Worm (Caenorhabditis elegans): ENCODE measurements around the gene F37C12.10.

The F37C12.10 gene

DNA sequence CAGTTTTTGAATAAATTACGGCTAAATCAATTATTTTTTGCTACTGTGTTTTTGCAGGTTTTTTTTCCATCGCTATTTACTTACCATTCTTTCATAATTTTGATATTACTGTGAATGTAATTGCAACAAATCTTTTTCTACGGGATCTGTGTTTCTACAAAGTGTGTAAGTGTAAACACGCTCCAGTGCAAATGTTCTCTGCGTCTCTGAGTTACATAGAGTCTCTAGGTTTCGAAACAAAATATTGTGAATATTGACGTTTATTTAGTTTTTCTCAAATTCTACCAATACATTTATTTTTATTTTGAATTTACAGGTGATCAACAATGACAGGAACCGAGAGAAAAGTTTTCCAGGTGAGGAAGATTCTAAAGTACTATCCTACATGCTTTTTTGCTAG lies 4.2 kb downstream of the F37C12.10 start, which contains the start of gene yju-2 (continued):
- peak; percentile 86 for TF ChIP-seq lin-38 (GFP tag; IDR thresholded peaks at IDR 0.05)
- peak; percentile 55 for TF ChIP-seq dpl-1 (GFP tag; optimal IDR thresholded peaks at IDR 0.05)
- no peak for TF ChIP-seq dmd-8 (GFP tag; IDR thresholded peaks at IDR 0.05)
- peak in 1 of 2 experiments; percentile 86 for TF ChIP-seq lsy-2 (tag; optimal IDR thresholded peaks at IDR 0.05)
- TF ChIP-seq F49E8.2 (tag; optimal IDR thresholded peaks at IDR 0.05; ENCODE audit: borderline replicate concordance), result no peak
- TF ChIP-seq hif-1 (tag; optimal IDR thresholded peaks at IDR 0.05), result peak in 1 of 2 experiments; percentile 47
- TF ChIP-seq D1046.2 (GFP tag; IDR thresholded peaks at IDR 0.05), result no peak
- no peak for TF ChIP-seq nhr-25 (tag; optimal IDR thresholded peaks at IDR 0.05; ENCODE audit: borderline replicate concordance, insufficient read depth)
- no peak for TF ChIP-seq lir-3 (tag; optimal IDR thresholded peaks at IDR 0.05)
- TF ChIP-seq mes-2 (tag; optimal IDR thresholded peaks at IDR 0.05; ENCODE audit: poor library complexity, severe bottlenecking), result peak; percentile 89
- TF ChIP-seq nhr-111 (GFP tag; optimal IDR thresholded peaks at IDR 0.05), result no peak
- TF ChIP-seq ceh-62 (tag; optimal IDR thresholded peaks at IDR 0.05), result no peak
- TF ChIP-seq set-16 (GFP tag; IDR thresholded peaks at IDR 0.05), result no peak
- no peak for TF ChIP-seq F10B5.3 (tag; optimal IDR thresholded peaks at IDR 0.05)
- no peak for TF ChIP-seq mdl-1 (tag; optimal IDR thresholded peaks at IDR 0.05)
- TF ChIP-seq Y48G9A.11 (GFP tag; IDR thresholded peaks at IDR 0.05), result no peak
- peak; percentile 39 for TF ChIP-seq nhr-11 (tag; optimal IDR thresholded peaks at IDR 0.05)
- peak; percentile 36 for TF ChIP-seq zfp-2 (tag; optimal IDR thresholded peaks at IDR 0.05)
- TF ChIP-seq zag-1 (tag; optimal IDR thresholded peaks at IDR 0.05), result no peak
- TF ChIP-seq egl-43 (GFP tag; IDR thresholded peaks at IDR 0.05), result no peak
- peak; percentile 8 for TF ChIP-seq unc-130 (GFP tag; optimal IDR thresholded peaks at IDR 0.05)
- TF ChIP-seq nhr-10 (tag; optimal IDR thresholded peaks at IDR 0.05), result no peak
- TF ChIP-seq ceh-32 (tag; optimal IDR thresholded peaks at IDR 0.05; ENCODE audit: poor library complexity), result no peak
- no peak for TF ChIP-seq dmd-9 (GFP tag; IDR thresholded peaks at IDR 0.05)
- TF ChIP-seq mxl-2 (GFP tag; conservative IDR thresholded peaks at IDR 0.05), result no peak

- TF ChIP-seq ceh-28 (tag; optimal IDR thresholded peaks at IDR 0.05) (no peak), lin-39 (tag; optimal IDR thresholded peaks at IDR 0.05) (no peak), ceh-44 (GFP tag; IDR thresholded peaks at IDR 0.05) (no peak), ces-1 (GFP tag; optimal IDR thresholded peaks at IDR 0.05) (no peak), lin-1 (GFP tag; IDR thresholded peaks at IDR 0.05) (no peak), pqm-1 (tag; optimal IDR thresholded peaks at IDR 0.05) (peak; percentile 4), nhr-42 (GFP tag; IDR thresholded peaks at IDR 0.05) (no peak), aly-2 (tag; optimal IDR thresholded peaks at IDR 0.05) (no peak), ceh-20 (GFP tag; IDR thresholded peaks at IDR 0.05) (no peak), mdl-1 (tag; optimal IDR thresholded peaks at IDR 0.05) (no peak), php-3 (GFP tag; IDR thresholded peaks at IDR 0.05) (no peak), ceh-82 (tag; optimal IDR thresholded peaks at IDR 0.05) (no peak), zip-2 (tag; optimal IDR thresholded peaks at IDR 0.05) (no peak), Y48G9A.11 (GFP tag; IDR thresholded peaks at IDR 0.05) (no peak), Y105C5A.15 (GFP tag; IDR thresholded peaks at IDR 0.05) (no peak), lir-3 (tag; optimal IDR thresholded peaks at IDR 0.05) (no peak), R02D3.7 (tag; optimal IDR thresholded peaks at IDR 0.05) (no peak), nhr-11 (tag; optimal IDR thresholded peaks at IDR 0.05) (no peak), egl-43 (GFP tag; IDR thresholded peaks at IDR 0.05) (no peak), duxl-1 (tag; optimal IDR thresholded peaks at IDR 0.05; ENCODE audit: poor library complexity) (no peak), nhr-25 (tag; optimal IDR thresholded peaks at IDR 0.05; ENCODE audit: borderline replicate concordance, insufficient read depth) (no peak), spr-3 (GFP tag; optimal IDR thresholded peaks at IDR 0.05) (no peak), mdt-29 (GFP tag; IDR thresholded peaks at IDR 0.05) (no peak), arid-1 (GFP tag; conservative IDR thresholded peaks at IDR 0.05) (0 out of 2 replicates have a peak, but pooled peaks have one; percentile 5), saeg-2 (GFP tag; IDR thresholded peaks at IDR 0.05) (no peak), lim-7 (GFP tag; IDR thresholded peaks at IDR 0.05) (0 out of 2 replicates have a peak, but pooled peaks have one; percentile 3), unc-39 (tag; optimal IDR thresholded peaks at IDR 0.05) (no peak), gei-8 (GFP tag; optimal IDR thresholded peaks at IDR 0.05) (no peak), nhr-48 (tag; optimal IDR thresholded peaks at IDR 0.05) (no peak), F37D6.2 (tag; optimal IDR thresholded peaks at IDR 0.05) (no peak), dmd-6 (GFP tag; IDR thresholded peaks at IDR 0.05) (no peak), unc-130 (GFP tag; optimal IDR thresholded peaks at IDR 0.05) (no peak)
Measured at ce11 chrIII:7181822-7182221, 6.4 kb downstream of the F37C12.10 start, which contains the start of gene epg-4. epg-4 (plus strand) TSS chrIII:7182167.
